Fruit fly (Drosophila melanogaster) whole organism, larva: ENCODE results near the gene CG5986.

ENCODE experiments used
- noc ChIP-seq: fragments of 200-800 bp; sonication (Bioruptor generic); optimal IDR thresholded peaks from 3 replicates; lab custom pipeline; 2019; ENCODE audit warnings: missing biosample characterization, mild to moderate bottlenecking, missing genetic modification characterization, moderate library complexity

CG5986 gene

DNA sequence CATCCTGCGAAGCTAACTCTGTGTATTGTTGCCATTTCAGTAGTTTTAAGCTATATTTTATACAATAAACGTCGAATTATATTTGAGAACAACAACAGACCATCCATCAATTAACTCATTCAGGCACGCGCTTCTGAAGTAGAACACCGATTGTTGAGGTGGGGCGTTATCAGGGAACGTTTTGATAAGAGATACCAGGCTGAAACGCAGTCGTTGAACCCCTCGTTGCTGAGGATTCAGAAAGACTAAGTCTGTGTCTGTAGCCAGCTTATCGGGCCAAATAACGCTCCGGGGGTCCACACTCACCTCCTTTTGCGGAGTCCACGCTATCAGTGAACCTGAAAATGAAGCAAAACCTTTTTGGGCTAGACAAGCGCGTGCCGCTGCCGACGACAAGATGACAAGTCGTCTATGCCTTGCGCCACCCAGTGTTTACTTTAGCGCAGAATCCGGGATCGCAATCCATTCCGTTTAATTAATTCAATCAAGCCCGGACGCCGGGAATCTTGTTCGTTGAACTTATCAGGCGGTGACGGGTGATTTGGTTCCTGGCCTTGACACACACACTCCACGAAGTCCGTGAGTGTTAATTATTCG, 6.0 kb downstream of the CG5986 start:
- TF ChIP-seq noc (tag; lab: Kevin White, UChicago): peak; percentile 71

DNA sequence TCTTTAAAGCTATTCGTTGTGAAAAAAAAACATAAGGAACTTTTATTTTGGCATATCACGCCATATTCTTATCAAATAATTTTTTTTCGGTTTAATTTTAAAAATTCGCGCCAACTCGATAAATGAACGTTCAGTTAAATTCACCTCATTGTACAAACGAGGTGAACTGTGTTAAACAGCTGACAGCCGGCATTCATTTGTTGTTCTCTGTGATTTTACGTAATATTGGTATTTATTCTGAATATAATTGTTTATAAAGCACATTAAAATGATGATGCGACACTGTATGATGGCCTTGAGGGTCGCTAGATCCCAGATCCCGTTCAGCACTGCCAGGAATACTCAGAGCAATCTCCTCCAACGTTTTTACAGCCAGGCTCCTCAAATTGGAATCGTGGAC, 6.6 kb downstream of the CG5986 start, which contains the start of gene CG6000:
TSS of gene CG6000 (plus strand) at position 165 of the 400 bp plus-strand sequence.
- no peak for TF ChIP-seq noc (tag; lab: Kevin White, UChicago)

DNA sequence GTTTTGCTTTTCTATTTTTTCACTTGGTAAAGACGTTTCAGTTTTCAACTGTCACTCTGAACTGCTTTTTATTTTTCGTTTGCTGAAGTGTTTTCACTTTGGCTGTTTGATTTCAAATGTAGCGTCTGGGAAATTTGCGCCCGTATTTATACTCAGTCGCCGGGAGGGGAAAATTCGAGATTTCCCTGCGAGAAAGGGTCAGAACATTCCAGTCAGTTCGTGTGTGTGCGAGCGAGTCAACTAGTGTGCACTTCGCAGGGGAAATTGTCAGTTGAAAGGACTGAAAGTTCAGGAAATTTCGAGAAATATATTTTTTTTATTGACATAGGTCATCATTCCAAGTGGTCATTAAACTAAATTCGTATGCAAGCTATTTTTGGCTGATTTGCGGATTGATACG, 9.6 kb downstream of the CG5986 start, which contains the start of gene Hsp68:
TSS of gene Hsp68 (minus strand) at position 123 of the 400 bp plus-strand sequence.
- TF ChIP-seq noc (tag; lab: Kevin White, UChicago): no peak

DNA sequence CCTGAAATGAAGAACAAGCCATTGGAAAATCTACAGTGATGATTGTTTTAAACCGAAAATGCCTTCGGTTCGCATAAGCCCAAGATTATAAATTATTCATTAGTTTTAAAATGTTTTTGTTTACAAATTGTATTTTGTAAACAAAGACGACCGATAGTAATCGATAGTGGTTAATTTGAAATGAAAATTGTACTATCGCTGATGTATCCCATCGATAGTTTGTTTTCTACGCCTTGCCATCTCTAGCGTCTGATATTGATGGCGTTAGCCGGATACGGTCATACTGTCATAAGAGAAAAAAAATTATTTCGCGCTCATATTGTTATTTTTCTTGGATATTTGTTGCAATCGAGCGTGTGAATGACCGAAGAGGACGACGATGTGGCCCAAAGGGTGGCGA, 10.5 kb downstream of the CG5986 start, which contains the start of gene SMC1:
TSS of gene SMC1 (plus strand) at position 247 of the 400 bp plus-strand sequence.
- no peak for TF ChIP-seq noc (tag; lab: Kevin White, UChicago)

DNA sequence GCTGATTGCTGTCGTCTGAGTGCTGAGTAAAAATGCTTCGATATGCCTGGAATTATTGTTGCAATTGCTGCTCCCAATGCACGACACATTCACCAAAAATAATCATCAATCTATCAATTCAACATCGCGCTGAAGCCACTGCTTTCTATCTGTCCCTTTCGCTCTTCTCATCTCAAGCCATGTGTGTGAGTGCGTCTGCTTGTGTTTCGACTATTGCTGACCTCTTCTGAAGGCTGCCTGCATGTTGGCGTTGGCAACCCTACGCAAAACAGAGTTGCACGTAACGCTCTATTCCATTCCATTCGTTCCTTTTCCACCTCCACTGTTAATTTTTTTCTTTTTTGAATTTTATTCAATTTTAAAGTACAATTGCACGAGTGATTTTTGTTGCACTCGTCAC, 18.1 kb downstream of the CG5986 start:
- TF ChIP-seq noc (tag; lab: Kevin White, UChicago): no peak

DNA sequence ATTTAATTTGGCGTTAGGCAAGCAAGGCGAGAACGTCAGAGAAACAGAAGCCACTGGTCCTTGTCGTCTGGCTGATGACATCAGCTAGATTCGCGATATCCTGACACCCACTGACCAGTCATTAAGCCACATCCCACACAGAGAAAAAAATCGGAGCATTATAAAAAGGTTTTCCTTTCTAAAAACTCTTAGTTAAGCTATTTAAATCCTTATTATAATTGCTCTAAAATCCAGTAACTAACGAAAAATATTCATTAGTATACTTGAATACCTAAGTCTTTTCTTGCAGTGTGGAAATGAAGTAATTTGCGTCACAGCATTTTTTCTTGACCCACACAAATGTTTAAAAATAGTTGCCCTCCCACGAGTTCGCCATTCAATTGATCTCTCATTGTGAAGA, 21.2 kb downstream of the CG5986 start:
- no peak for TF ChIP-seq noc (tag; lab: Kevin White, UChicago)

DNA sequence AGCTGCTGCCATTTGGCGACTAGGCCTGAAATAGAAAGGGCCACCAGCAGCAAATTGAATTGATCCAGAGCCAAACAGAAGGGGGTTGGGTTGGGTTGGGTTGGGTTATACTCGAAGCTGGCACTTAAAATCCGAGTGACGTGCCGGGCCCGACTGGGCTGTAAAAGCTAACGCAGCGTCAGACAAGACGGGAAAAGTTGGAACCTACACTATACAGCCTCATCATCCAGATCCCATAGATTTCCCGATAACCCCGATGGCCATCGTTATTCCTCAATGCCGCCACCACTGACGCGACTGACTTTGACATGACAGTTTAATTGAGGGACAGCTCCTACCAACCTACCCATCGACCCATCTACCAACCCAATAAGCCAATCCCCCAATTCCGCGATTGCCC, 22.4 kb downstream of the CG5986 start:
- no peak for TF ChIP-seq noc (tag; lab: Kevin White, UChicago)

DNA sequence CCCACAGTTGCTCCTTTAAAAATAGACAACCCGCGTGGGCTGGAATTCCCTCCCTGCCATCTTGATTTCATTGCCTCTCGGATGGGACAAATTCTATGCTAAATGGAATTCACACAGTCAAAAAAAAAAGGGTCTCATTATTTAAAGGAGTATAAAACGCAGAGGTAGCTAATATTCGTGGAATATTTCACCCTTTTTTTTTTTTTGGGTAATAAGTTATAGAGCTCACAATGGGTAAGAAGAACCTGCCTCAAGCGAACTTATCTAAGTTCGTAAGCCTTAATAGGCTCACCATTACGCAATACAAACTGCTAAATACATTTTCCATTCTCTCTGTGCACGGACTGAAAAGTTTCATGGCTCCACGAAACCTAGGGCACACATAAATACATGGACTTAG, 26.1 kb downstream of the CG5986 start:
- no peak for TF ChIP-seq noc (tag; lab: Kevin White, UChicago)

DNA sequence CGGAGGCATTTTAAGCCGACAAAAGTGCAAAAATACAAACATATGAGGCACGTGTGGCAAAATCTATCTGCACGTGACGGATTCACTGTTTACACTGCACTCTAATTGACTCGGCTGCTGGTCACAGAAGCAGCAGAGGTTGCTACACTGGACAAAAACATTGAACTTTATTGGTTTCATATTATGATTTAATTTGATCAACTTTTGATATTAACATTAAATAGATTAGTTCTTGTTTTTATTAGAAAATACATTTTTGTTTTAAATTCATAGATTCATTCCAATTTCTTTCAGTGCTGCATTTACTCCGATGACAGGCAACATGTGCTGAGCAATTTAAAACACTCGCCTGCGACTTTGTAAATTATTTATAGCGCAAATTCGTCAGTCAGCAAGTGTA, 31.5 kb downstream of the CG5986 start:
- no peak for TF ChIP-seq noc (tag; lab: Kevin White, UChicago)

DNA sequence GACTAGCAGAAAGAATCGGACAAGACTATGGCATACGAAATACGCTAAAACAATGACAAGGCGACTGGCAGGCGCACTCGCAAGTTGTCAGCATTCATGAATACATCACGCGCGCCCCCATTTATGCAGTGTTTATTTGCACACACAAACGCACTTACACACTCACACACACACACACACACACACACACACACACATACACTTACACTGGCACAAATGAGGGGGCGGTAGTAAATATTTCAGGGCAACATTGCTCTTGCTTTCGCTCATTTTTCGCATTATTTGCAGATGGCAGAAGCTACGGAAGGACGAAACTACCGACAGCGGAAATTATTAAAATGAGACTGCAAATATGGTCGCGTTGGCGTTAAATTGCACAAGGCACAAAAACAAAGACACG, 32.0 kb downstream of the CG5986 start:
- TF ChIP-seq noc (tag; lab: Kevin White, UChicago): no peak

DNA sequence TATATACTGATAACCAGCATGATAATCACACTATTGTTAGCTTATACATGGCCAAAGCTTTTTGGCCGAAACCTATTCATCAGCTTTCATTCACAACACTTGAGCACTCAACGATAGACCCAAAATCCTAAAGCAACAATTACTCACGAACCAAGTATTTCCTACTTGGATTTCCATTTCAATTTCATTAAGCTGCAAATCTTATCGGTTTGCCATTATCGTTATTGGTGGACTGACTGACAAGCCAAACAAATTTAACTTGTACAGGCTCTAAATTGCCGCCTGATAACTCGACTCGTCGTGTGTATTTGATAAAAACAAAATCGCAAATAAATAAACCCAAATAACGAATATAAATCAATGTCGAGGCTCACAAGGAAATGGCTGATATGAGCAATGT, 37.4 kb downstream of the CG5986 start:
- peak; percentile 85 for TF ChIP-seq noc (tag; lab: Kevin White, UChicago)

DNA sequence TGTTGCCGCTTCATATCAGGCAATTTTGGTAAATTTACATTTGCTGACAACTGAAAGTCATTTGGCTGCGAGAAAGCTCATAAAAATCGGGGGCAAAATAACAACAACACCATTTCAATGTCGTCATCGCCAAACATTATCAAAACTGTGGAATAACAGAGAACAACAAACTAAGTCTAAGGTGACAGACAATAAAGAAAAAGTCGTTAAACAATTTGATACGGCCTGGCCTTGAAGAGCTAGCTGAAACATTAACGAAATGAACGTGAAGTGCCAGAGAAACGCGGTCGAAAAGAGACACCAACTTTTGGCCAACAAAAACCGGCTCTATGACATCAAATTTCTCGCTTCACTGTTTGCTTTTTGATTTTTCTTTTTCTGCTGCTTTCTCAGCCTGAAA, 42.6 kb downstream of the CG5986 start:
- TF ChIP-seq noc (tag; lab: Kevin White, UChicago): peak; percentile 59

DNA sequence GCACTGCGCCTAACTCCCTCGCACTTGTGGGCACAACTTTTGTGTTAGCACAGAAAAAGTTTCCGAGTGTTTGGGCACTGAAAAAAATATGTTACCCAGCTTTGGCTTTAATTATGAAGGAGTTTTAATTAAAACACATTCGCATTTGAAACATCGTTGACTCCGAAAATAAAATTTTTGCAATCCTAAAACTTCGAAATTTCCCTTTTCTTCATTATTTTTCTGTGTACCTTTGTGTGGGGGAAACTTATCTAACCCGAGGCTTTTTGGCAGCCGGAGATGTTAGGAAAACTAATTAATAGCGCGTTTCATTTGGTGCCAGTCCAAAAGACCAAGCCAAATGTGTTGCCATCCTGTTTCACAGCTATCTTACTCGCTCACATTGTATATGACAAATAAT, 44.1 kb downstream of the CG5986 start:
- TF ChIP-seq noc (tag; lab: Kevin White, UChicago): no peak

DNA sequence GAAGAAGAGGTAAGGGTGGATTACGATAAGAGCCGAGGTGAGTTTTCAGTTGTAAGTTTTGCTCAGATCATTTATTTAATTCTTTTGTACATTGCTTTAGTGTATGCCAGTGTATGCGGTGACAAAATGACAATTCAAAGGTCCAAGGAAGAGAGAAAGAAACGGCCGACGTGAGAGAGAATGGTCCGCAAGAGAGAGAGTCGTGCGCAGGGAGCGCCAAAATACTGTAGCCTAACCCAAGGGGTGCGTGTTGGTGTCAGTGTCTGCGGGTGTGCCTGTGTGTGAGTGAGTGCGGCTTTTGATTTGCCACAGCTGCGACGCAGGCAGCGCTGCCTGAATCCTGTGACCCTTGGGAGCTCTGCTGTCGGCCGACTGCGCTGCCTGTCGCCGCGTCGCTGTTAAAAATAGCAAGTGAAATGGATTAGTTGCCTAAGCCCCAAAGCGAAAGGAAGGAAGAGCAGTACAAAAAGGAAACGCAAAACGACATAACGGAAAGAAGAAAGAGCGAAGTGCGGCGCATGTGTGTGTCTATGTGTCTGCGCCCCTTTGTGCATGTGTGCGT, 45.1 kb downstream of the CG5986 start:
- no peak for TF ChIP-seq noc (tag; lab: Kevin White, UChicago)

DNA sequence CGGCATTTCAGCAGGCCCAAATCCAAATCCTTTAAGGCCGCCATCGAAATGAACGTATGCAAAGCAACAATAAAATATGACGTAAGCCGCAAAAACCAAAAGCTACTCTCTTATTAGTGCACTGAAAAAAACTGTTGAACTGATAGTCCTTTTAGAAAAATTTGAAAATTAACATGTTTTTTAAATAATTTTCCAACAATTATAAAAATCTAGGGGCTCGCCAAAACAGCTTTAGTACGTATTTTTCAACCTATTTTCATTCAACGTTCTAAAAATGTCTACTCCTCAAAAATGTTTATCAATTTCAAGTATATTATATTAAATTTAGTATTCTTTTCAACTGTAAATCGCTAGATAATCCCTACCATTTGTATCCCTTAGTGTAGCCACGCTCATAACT, 45.8 kb downstream of the CG5986 start:
- TF ChIP-seq noc (tag; lab: Kevin White, UChicago): no peak
